Worm (Caenorhabditis elegans): ENCODE data around the gene gldi-3.

Gene gldi-3

ce11 chrII:9308614-9309046 is 28.7 kb upstream of the gldi-3 start (continued):
- TF ChIP-seq unc-3 (GFP tag; conservative IDR thresholded peaks at IDR 0.05) (no peak), unc-3 (tag; optimal IDR thresholded peaks at IDR 0.05) (no peak), ets-4 (tag; optimal IDR thresholded peaks at IDR 0.05) (no peak), ceh-6 (GFP tag; optimal IDR thresholded peaks at IDR 0.05) (no peak), pha-4 (tag; optimal IDR thresholded peaks at IDR 0.05) (no peak), Y22D7AL.16 (tag; optimal IDR thresholded peaks at IDR 0.05) (no peak), pros-1 (tag; optimal IDR thresholded peaks at IDR 0.05) (no peak), ceh-9 (tag; optimal IDR thresholded peaks at IDR 0.05) (no peak), ceh-18 (tag; optimal IDR thresholded peaks at IDR 0.05) (no peak), odd-2 (tag; optimal IDR thresholded peaks at IDR 0.05) (no peak), nfya-1 (tag; optimal IDR thresholded peaks at IDR 0.05) (peak; percentile 27), ceh-30 (tag; optimal IDR thresholded peaks at IDR 0.05) (no peak), rnt-1 (tag; optimal IDR thresholded peaks at IDR 0.05) (no peak), hlh-8 (tag; optimal IDR thresholded peaks at IDR 0.05) (no peak), hlh-15 (tag; optimal IDR thresholded peaks at IDR 0.05) (no peak), unc-86 (tag; optimal IDR thresholded peaks at IDR 0.05) (no peak), elt-4 (tag; optimal IDR thresholded peaks at IDR 0.05) (no peak), T23F11.4 (GFP tag; optimal IDR thresholded peaks at IDR 0.05) (no peak), zip-5 (tag; optimal IDR thresholded peaks at IDR 0.05) (no peak), mec-3 (tag; optimal IDR thresholded peaks at IDR 0.05; ENCODE audit: borderline replicate concordance) (no peak), C38D4.7 (GFP tag; optimal IDR thresholded peaks at IDR 0.05) (no peak), tbx-7 (tag; optimal IDR thresholded peaks at IDR 0.05) (peak; percentile 14), elt-2 (tag; optimal IDR thresholded peaks at IDR 0.05) (no peak), pqm-1 (tag; optimal IDR thresholded peaks at IDR 0.05) (no peak), ref-2 (tag; optimal IDR thresholded peaks at IDR 0.05) (peak; percentile 61), eyg-1 (tag; optimal IDR thresholded peaks at IDR 0.05) (no peak), unc-42 (tag; optimal IDR thresholded peaks at IDR 0.05) (peak; percentile 69), ceh-22 (tag; optimal IDR thresholded peaks at IDR 0.05) (no peak), gmeb-2 (tag; optimal IDR thresholded peaks at IDR 0.05) (no peak), hlh-30 (tag; optimal IDR thresholded peaks at IDR 0.05; ENCODE audit: insufficient read depth) (peak; percentile 13), sox-4 (tag; optimal IDR thresholded peaks at IDR 0.05) (no peak), nhr-232 (tag; optimal IDR thresholded peaks at IDR 0.05) (no peak), nhr-11 (tag; optimal IDR thresholded peaks at IDR 0.05) (no peak), ceh-24 (tag; optimal IDR thresholded peaks at IDR 0.05) (no peak), lin-11 (tag; optimal IDR thresholded peaks at IDR 0.05) (no peak), pag-3 (tag; optimal IDR thresholded peaks at IDR 0.05; ENCODE audit: borderline replicate concordance) (no peak), dve-1 (tag; optimal IDR thresholded peaks at IDR 0.05) (no peak)

ce11 chrII:9306835-9307234 is 26.9 kb upstream of the gldi-3 start:
- TF ChIP-seq eyg-1 (tag; optimal IDR thresholded peaks at IDR 0.05) = no peak
- peak; percentile 66 for TF ChIP-seq ceh-14 (tag; optimal IDR thresholded peaks at IDR 0.05)
- no peak for TF ChIP-seq pat-9 (tag; optimal IDR thresholded peaks at IDR 0.05)
- TF ChIP-seq ceh-22 (tag; optimal IDR thresholded peaks at IDR 0.05) = no peak
- TF ChIP-seq nfya-1 (tag; optimal IDR thresholded peaks at IDR 0.05) = peak; percentile 52
- peak; percentile 52 for TF ChIP-seq ceh-31 (tag; optimal IDR thresholded peaks at IDR 0.05)
- peak; percentile 91 for TF ChIP-seq unc-55 (GFP tag; optimal IDR thresholded peaks at IDR 0.05)
- TF ChIP-seq lim-6 (tag; optimal IDR thresholded peaks at IDR 0.05) = peak; percentile 0
- TF ChIP-seq syd-9 (tag; optimal IDR thresholded peaks at IDR 0.05) = peak; percentile 1
- TF ChIP-seq unc-42 (tag; optimal IDR thresholded peaks at IDR 0.05) = peak; percentile 94
- peak; percentile 56 for TF ChIP-seq rnt-1 (tag; optimal IDR thresholded peaks at IDR 0.05)

Measured in whole organism, late embryonic.